Worm (Caenorhabditis elegans) whole organism, mixed stage, embryonic: ENCODE data around the gene C04C11.1.
A peak's percentile ranks its signal among the peaks of the same experiment; 100 is the strongest.

Experiments used
- M03D4.4 ChIP-seq: sonication (generic microtip); optimal IDR thresholded peaks from 2 replicates; lab custom pipeline; 2017; ENCODE audit warnings: mild to moderate bottlenecking, missing genetic modification characterization, missing compliant biosample characterization
- bed-3 ChIP-seq: fragments of 200-800 bp; sonication (Bioruptor generic); optimal IDR thresholded peaks from 3 replicates; lab custom pipeline; 2018; ENCODE audit warnings: mild to moderate bottlenecking, missing genetic modification characterization, moderate library complexity, missing compliant biosample characterization
- blmp-1 ChIP-seq: fragments of 150-350 bp; optimal IDR thresholded peaks from 2 replicates; lab custom pipeline; 2014; ENCODE audit warnings: missing biosample characterization, missing genetic modification characterization
- ceh-39 ChIP-seq: fragments of 150-350 bp; optimal IDR thresholded peaks from 2 replicates; lab custom pipeline; 2014; ENCODE audit warnings: missing biosample characterization, missing genetic modification characterization
- ceh-43 ChIP-seq: fragments of 200-800 bp; sonication (Bioruptor generic); optimal IDR thresholded peaks from 2 replicates; lab custom pipeline; 2018; ENCODE audit warnings: mild to moderate bottlenecking, missing genetic modification characterization, moderate library complexity, missing compliant biosample characterization
- ceh-83 ChIP-seq: fragments of 200-800 bp; sonication (Bioruptor generic); optimal IDR thresholded peaks from 2 replicates; lab custom pipeline; 2018; ENCODE audit warnings: mild to moderate bottlenecking, missing genetic modification characterization, missing compliant biosample characterization
- ces-1 ChIP-seq: fragments of 150-350 bp; optimal IDR thresholded peaks from 2 replicates; lab custom pipeline; 2014; ENCODE audit warnings: missing biosample characterization, missing genetic modification reagents, missing genetic modification characterization
- cnd-1 ChIP-seq: fragments of 200-800 bp; sonication (Bioruptor generic); optimal IDR thresholded peaks from 2 replicates; lab custom pipeline; 2018; ENCODE audit warnings: mild to moderate bottlenecking, missing genetic modification characterization, missing compliant biosample characterization
- drap-1 ChIP-seq: fragments of 200-800 bp; sonication (Bioruptor generic); optimal IDR thresholded peaks from 3 replicates; lab custom pipeline; 2018; ENCODE audit warnings: mild to moderate bottlenecking, missing genetic modification characterization, missing compliant biosample characterization
- elt-1 ChIP-seq: sonication (generic microtip); optimal IDR thresholded peaks from 2 replicates; lab custom pipeline; 2017; ENCODE audit warnings: missing genetic modification characterization, mild to moderate bottlenecking, missing compliant biosample characterization, antibody characterized with exemption, moderate library complexity, borderline replicate concordance; ENCODE audit not compliant: insufficient read depth
- elt-3 ChIP-seq: fragments of 150-350 bp; optimal IDR thresholded peaks from 2 replicates; lab custom pipeline; 2014; ENCODE audit warnings: missing biosample characterization, missing genetic modification characterization
- flh-1 ChIP-seq: fragments of 200-800 bp; sonication (Bioruptor generic); optimal IDR thresholded peaks from 2 replicates; lab custom pipeline; 2018; ENCODE audit warnings: mild to moderate bottlenecking, missing genetic modification characterization, moderate library complexity, missing compliant biosample characterization
- ham-2 ChIP-seq: fragments of 200-800 bp; sonication (Bioruptor generic); optimal IDR thresholded peaks from 2 replicates; lab custom pipeline; 2018; ENCODE audit warnings: mild to moderate bottlenecking, missing genetic modification characterization, missing compliant biosample characterization
- hlh-1 ChIP-seq: fragments of 150-350 bp; optimal IDR thresholded peaks from 2 replicates; lab custom pipeline; 2014; ENCODE audit warnings: missing biosample characterization, missing genetic modification reagents, missing genetic modification characterization
- lin-13 ChIP-seq: fragments of 150-350 bp; optimal IDR thresholded peaks from 2 replicates; lab custom pipeline; 2014; ENCODE audit warnings: missing biosample characterization, missing genetic modification characterization
- lin-32 ChIP-seq: fragments of 200-800 bp; sonication (Bioruptor generic); optimal IDR thresholded peaks from 2 replicates; lab custom pipeline; 2018; ENCODE audit warnings: mild to moderate bottlenecking, missing genetic modification characterization, missing compliant biosample characterization
- lsy-2 ChIP-seq: fragments of 150-350 bp; optimal IDR thresholded peaks from 2 replicates; lab custom pipeline; 2014; ENCODE audit warnings: missing biosample characterization, missing genetic modification characterization
- mab-5 ChIP-seq: fragments of 150-350 bp; optimal IDR thresholded peaks from 2 replicates; lab custom pipeline; 2014; ENCODE audit warnings: missing biosample characterization, missing genetic modification characterization
- mep-1 ChIP-seq: fragments of 150-350 bp; optimal IDR thresholded peaks from 2 replicates; lab custom pipeline; 2017; ENCODE audit warnings: missing biosample characterization, missing genetic modification reagents, missing genetic modification characterization, inconsistent platforms
- mls-2 ChIP-seq: sonication (generic microtip); optimal IDR thresholded peaks from 2 replicates; lab custom pipeline; 2016; ENCODE audit warnings: mild to moderate bottlenecking, missing genetic modification characterization, moderate library complexity, missing compliant biosample characterization
- nhr-12 ChIP-seq: fragments of 150-350 bp; optimal IDR thresholded peaks from 2 replicates; lab custom pipeline; 2014; ENCODE audit warnings: missing biosample characterization, missing genetic modification characterization
- nhr-2 ChIP-seq: fragments of 150-350 bp; optimal IDR thresholded peaks from 2 replicates; lab custom pipeline; 2014; ENCODE audit warnings: missing biosample characterization, missing genetic modification characterization
- nhr-237 ChIP-seq: fragments of 150-350 bp; optimal IDR thresholded peaks from 2 replicates; lab custom pipeline; 2014; ENCODE audit warnings: missing biosample characterization, missing genetic modification characterization
- nhr-28 ChIP-seq: fragments of 150-350 bp; optimal IDR thresholded peaks from 2 replicates; lab custom pipeline; 2014; ENCODE audit warnings: missing biosample characterization, missing genetic modification characterization
- nhr-76 ChIP-seq: sonication (generic microtip); optimal IDR thresholded peaks from 2 replicates; lab custom pipeline; 2017; ENCODE audit warnings: missing biosample characterization, missing genetic modification characterization
- pha-4 ChIP-seq: fragments of 150-350 bp; optimal IDR thresholded peaks from 2 replicates; lab custom pipeline; 2018; ENCODE audit warnings: missing biosample characterization, missing genetic modification reagents, missing genetic modification characterization
- sem-2 ChIP-seq: fragments of 200-800 bp; sonication (Bioruptor generic); optimal IDR thresholded peaks from 2 replicates; lab custom pipeline; 2018; ENCODE audit warnings: mild to moderate bottlenecking, missing genetic modification characterization, missing compliant biosample characterization
- snpc-4 ChIP-seq: fragments of 150-350 bp; optimal IDR thresholded peaks from 2 replicates; lab custom pipeline; 2014; ENCODE audit warnings: missing biosample characterization, missing genetic modification characterization
- sptf-1 ChIP-seq: sonication (generic microtip); optimal IDR thresholded peaks from 2 replicates; lab custom pipeline; 2017; ENCODE audit warnings: mild to moderate bottlenecking, missing genetic modification characterization, moderate library complexity, missing compliant biosample characterization
- tbx-8 ChIP-seq: fragments of 200-800 bp; sonication (Bioruptor generic); optimal IDR thresholded peaks from 2 replicates; lab custom pipeline; 2018; ENCODE audit warnings: mild to moderate bottlenecking, missing genetic modification characterization, moderate library complexity, missing compliant biosample characterization
- unc-120 ChIP-seq: sonication (generic microtip); optimal IDR thresholded peaks from 2 replicates; lab custom pipeline; 2017; ENCODE audit warnings: missing genetic modification characterization, missing compliant biosample characterization; ENCODE audit not compliant: poor library complexity, severe bottlenecking
- unc-39 ChIP-seq: fragments of 150-350 bp; optimal IDR thresholded peaks from 2 replicates; lab custom pipeline; 2014; ENCODE audit warnings: missing biosample characterization, missing genetic modification characterization
- unc-62 ChIP-seq: fragments of 150-350 bp; optimal IDR thresholded peaks from 2 replicates; lab custom pipeline; 2014; ENCODE audit warnings: missing biosample characterization, missing genetic modification reagents, missing genetic modification characterization
- zip-8 ChIP-seq: fragments of 150-350 bp; optimal IDR thresholded peaks from 2 replicates; lab custom pipeline; 2014; ENCODE audit warnings: missing biosample characterization, missing genetic modification characterization
- ztf-11 ChIP-seq: fragments of 150-350 bp; optimal IDR thresholded peaks from 2 replicates; lab custom pipeline; 2014; ENCODE audit warnings: missing biosample characterization, missing genetic modification characterization

C04C11.1 gene

DNA sequence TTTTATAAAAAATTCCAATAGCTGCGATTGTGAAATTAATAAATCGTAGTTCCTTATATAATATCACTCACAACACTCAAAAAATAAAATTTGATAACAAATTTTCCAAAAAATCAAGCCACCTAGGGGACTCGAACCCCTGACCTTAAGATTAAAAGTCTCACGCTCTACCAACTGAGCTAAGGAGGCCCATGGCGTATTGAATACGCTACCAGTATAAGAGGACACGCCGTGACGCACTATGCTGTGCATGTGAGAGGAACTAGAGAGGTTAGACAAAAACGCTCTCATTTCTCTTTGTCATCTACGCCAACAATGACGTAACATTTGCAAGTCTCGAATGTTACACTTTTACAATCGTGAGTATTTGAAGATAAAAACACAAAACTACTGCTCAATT, 43.4 kb downstream of the C04C11.1 start:
- TF ChIP-seq M03D4.4 (tag; lab: Kevin White, UChicago) = peak; percentile 96
- TF ChIP-seq ham-2 (GFP tag; lab: Kevin White, UChicago) = peak; percentile 87
- peak; percentile 74 for TF ChIP-seq hlh-1 (tag; lab: Kevin White, UChicago)
- peak; percentile 95 for TF ChIP-seq tbx-8 (GFP tag; lab: Kevin White, UChicago)
- TF ChIP-seq drap-1 (GFP tag; lab: Kevin White, UChicago) = peak; percentile 93
- TF ChIP-seq elt-1 (tag; lab: Kevin White, UChicago) = no peak
- peak; percentile 89 for TF ChIP-seq sem-2 (GFP tag; lab: Kevin White, UChicago)
- TF ChIP-seq ztf-11 (tag; lab: Kevin White, UChicago) = peak; percentile 58
- peak; percentile 34 for TF ChIP-seq mab-5 (tag; lab: Kevin White, UChicago)
- peak; percentile 86 for TF ChIP-seq pha-4 (tag; lab: Kevin White, UChicago)
- TF ChIP-seq lin-13 (tag; lab: Kevin White, UChicago) = peak; percentile 61
- TF ChIP-seq nhr-2 (tag; lab: Kevin White, UChicago) = no peak
- TF ChIP-seq unc-62 (GFP tag; lab: Kevin White, UChicago) = peak; percentile 92
- TF ChIP-seq ceh-83 (GFP tag; lab: Kevin White, UChicago) = peak; percentile 97
- peak; percentile 94 for TF ChIP-seq cnd-1
- TF ChIP-seq mls-2 (tag; lab: Kevin White, UChicago) = peak; percentile 98
- TF ChIP-seq flh-1 = peak; percentile 80
- peak; percentile 56 for TF ChIP-seq elt-3
- peak; percentile 37 for TF ChIP-seq unc-39 (tag; lab: Kevin White, UChicago)
- peak; percentile 81 for TF ChIP-seq nhr-237
- peak; percentile 82 for TF ChIP-seq mep-1 (tag; lab: Kevin White, UChicago)
- no peak for TF ChIP-seq snpc-4 (tag; lab: Kevin White, UChicago)
- peak; percentile 91 for TF ChIP-seq ceh-43 (GFP tag; lab: Kevin White, UChicago)
- no peak for TF ChIP-seq blmp-1 (tag; lab: Kevin White, UChicago)
- TF ChIP-seq ceh-39 (tag; lab: Kevin White, UChicago) = peak; percentile 61
- peak; percentile 57 for TF ChIP-seq zip-8 (tag; lab: Kevin White, UChicago)
- peak; percentile 89 for TF ChIP-seq bed-3 (GFP tag; lab: Kevin White, UChicago)
- TF ChIP-seq nhr-76 (tag; lab: Kevin White, UChicago) = no peak
- TF ChIP-seq nhr-28 (tag; lab: Kevin White, UChicago) = peak; percentile 64
- peak; percentile 89 for TF ChIP-seq lin-32 (GFP tag; lab: Kevin White, UChicago)
- peak; percentile 67 for TF ChIP-seq ces-1
- TF ChIP-seq lsy-2 (tag; lab: Kevin White, UChicago) = peak; percentile 43
- TF ChIP-seq sptf-1 (tag; lab: Kevin White, UChicago) = peak; percentile 98
- TF ChIP-seq unc-120 (tag; lab: Kevin White, UChicago) = peak; percentile 97
- TF ChIP-seq nhr-12 (tag; lab: Kevin White, UChicago) = no peak

ce11 chrX:14067641-14068040, 47.3 kb downstream of the C04C11.1 start, which contains the start of gene lgc-21:
Gene lgc-21 (minus strand): TSS chrX:14067984.
- TF ChIP-seq ztf-11 (tag; lab: Kevin White, UChicago) (no peak), zip-8 (tag; lab: Kevin White, UChicago) (no peak), nhr-28 (tag; lab: Kevin White, UChicago) (no peak), pha-4 (tag; lab: Kevin White, UChicago) (no peak), lsy-2 (tag; lab: Kevin White, UChicago) (no peak), elt-1 (tag; lab: Kevin White, UChicago) (no peak), sem-2 (GFP tag; lab: Kevin White, UChicago) (no peak), ceh-43 (GFP tag; lab: Kevin White, UChicago) (no peak), mls-2 (tag; lab: Kevin White, UChicago) (no peak), hlh-1 (tag; lab: Kevin White, UChicago) (no peak), nhr-2 (tag; lab: Kevin White, UChicago) (no peak), M03D4.4 (tag; lab: Kevin White, UChicago) (no peak), ceh-83 (GFP tag; lab: Kevin White, UChicago) (no peak), mab-5 (tag; lab: Kevin White, UChicago) (no peak), nhr-237 (no peak), ham-2 (GFP tag; lab: Kevin White, UChicago) (no peak), unc-62 (GFP tag; lab: Kevin White, UChicago) (no peak), nhr-76 (tag; lab: Kevin White, UChicago) (no peak)
